Fruit fly (Drosophila melanogaster) whole organism, embryonic: ENCODE measurements around the gene sit.

Experiments
- Atf6 ChIP-seq: fragments of 200-800 bp; sonication (Bioruptor generic); IDR thresholded peaks from 2 replicates; pipeline ENCODE4 v1.3.6; 2022; ENCODE audit warnings: missing biosample characterization, missing genetic modification characterization
- Awh ChIP-seq: fragments of 200-800 bp; sonication (Bioruptor generic); IDR thresholded peaks from 2 replicates; pipeline ENCODE4, ENCODE4 v1.3.6; 2022; ENCODE audit warnings: missing biosample characterization, missing genetic modification characterization
- B-H1 ChIP-seq: fragments of 200-800 bp; sonication (Bioruptor generic); IDR thresholded peaks from 3 replicates; pipeline ENCODE4 v1.3.6; 2022; ENCODE audit warnings: missing biosample characterization, missing genetic modification characterization
- Bteb2 ChIP-seq: fragments of 200-800 bp; sonication (Bioruptor generic); optimal IDR thresholded peaks from 2 replicates; lab custom pipeline; 2016; ENCODE audit warnings: missing biosample characterization, missing genetic modification characterization
- CG11695 ChIP-seq: fragments of 200-800 bp; sonication (Bioruptor generic); IDR thresholded peaks from 3 replicates; pipeline ENCODE4 v1.3.6; 2022; ENCODE audit warnings: missing biosample characterization, missing genetic modification characterization
- CG12744 ChIP-seq: fragments of 200-800 bp; sonication (Bioruptor generic); optimal IDR thresholded peaks from 2 replicates; lab custom pipeline; 2016; ENCODE audit warnings: missing biosample characterization, missing genetic modification characterization
- CG13424 ChIP-seq: fragments of 200-800 bp; sonication (Bioruptor generic); optimal IDR thresholded peaks from 2 replicates; lab custom pipeline; 2019; ENCODE audit warnings: missing biosample characterization, mild to moderate bottlenecking, missing genetic modification characterization, moderate library complexity
- CG14050 ChIP-seq: fragments of 200-800 bp; sonication (Bioruptor generic); IDR thresholded peaks from 3 replicates; pipeline ENCODE4 v1.3.6; 2022; ENCODE audit warnings: missing biosample characterization, missing genetic modification characterization
- CG1602 ChIP-seq: fragments of 200-800 bp; sonication (Bioruptor generic); optimal IDR thresholded peaks from 3 replicates; lab custom pipeline; 2016; ENCODE audit warnings: missing biosample characterization, missing genetic modification characterization
- CG18011 ChIP-seq: fragments of 200-800 bp; sonication (Bioruptor generic); optimal IDR thresholded peaks from 2 replicates; lab custom pipeline; 2017; ENCODE audit warnings: missing biosample characterization, missing genetic modification characterization, mild to moderate bottlenecking, moderate library complexity, missing genotype
- CG18599 ChIP-seq: fragments of 200-800 bp; sonication (Bioruptor generic); optimal IDR thresholded peaks from 3 replicates; lab custom pipeline; 2017; ENCODE audit warnings: missing biosample characterization, missing genetic modification characterization, mild to moderate bottlenecking, moderate library complexity, missing genetic modification reagents
- CG2678 ChIP-seq: fragments of 200-800 bp; sonication (Bioruptor generic); optimal IDR thresholded peaks from 3 replicates; lab custom pipeline; 2019; ENCODE audit warnings: missing biosample characterization, mild to moderate bottlenecking, missing genetic modification characterization, moderate library complexity
- CG3065 ChIP-seq: fragments of 200-800 bp; sonication (Bioruptor generic); optimal IDR thresholded peaks from 2 replicates; lab custom pipeline; 2016; ENCODE audit warnings: missing biosample characterization, missing genetic modification characterization
- CG32532 ChIP-seq: fragments of 200-800 bp; sonication (Bioruptor generic); IDR thresholded peaks from 2 replicates; pipeline ENCODE4 v1.3.6; 2022; ENCODE audit warnings: missing biosample characterization, missing genetic modification characterization
- CG34376 ChIP-seq: fragments of 200-800 bp; sonication (Bioruptor generic); optimal IDR thresholded peaks from 2 replicates; lab custom pipeline; 2018; ENCODE audit warnings: missing biosample characterization, mild to moderate bottlenecking, missing genetic modification characterization
- CG43689 ChIP-seq: fragments of 200-800 bp; sonication (Bioruptor generic); IDR thresholded peaks from 2 replicates; pipeline ENCODE4 v1.3.6; 2022; ENCODE audit warnings: missing biosample characterization, missing genetic modification characterization
- CG4854 ChIP-seq: fragments of 200-800 bp; sonication (Bioruptor generic); optimal IDR thresholded peaks from 2 replicates; lab custom pipeline; 2016; ENCODE audit warnings: missing biosample characterization, missing genetic modification characterization, inconsistent platforms
- CG6272 ChIP-seq: fragments of 200-800 bp; sonication (Bioruptor generic); IDR thresholded peaks from 2 replicates; pipeline ENCODE4 v1.3.6; 2022; ENCODE audit warnings: missing biosample characterization, missing genetic modification characterization
- CG6854 ChIP-seq: fragments of 200-800 bp; sonication (Bioruptor generic); optimal IDR thresholded peaks from 3 replicates; lab custom pipeline; 2017; ENCODE audit warnings: missing biosample characterization, mild to moderate bottlenecking, missing genetic modification characterization
- CG7372 ChIP-seq: fragments of 200-800 bp; sonication (Bioruptor generic); IDR thresholded peaks from 2 replicates; pipeline ENCODE4 v1.3.6; 2022; ENCODE audit warnings: missing biosample characterization, missing genetic modification characterization
- CG7556 ChIP-seq: fragments of 200-800 bp; sonication (Bioruptor generic); optimal IDR thresholded peaks from 2 replicates; lab custom pipeline; 2017; ENCODE audit warnings: missing biosample characterization, mild to moderate bottlenecking, missing genetic modification characterization
- CG7839 ChIP-seq: fragments of 200-800 bp; sonication (Bioruptor generic); optimal IDR thresholded peaks from 3 replicates; lab custom pipeline; 2018; ENCODE audit warnings: missing biosample characterization, mild to moderate bottlenecking, missing genetic modification characterization, moderate library complexity
- CG8765 ChIP-seq: fragments of 200-800 bp; sonication (Bioruptor generic); IDR thresholded peaks from 2 replicates; pipeline ENCODE4 v1.3.6; 2022; ENCODE audit warnings: missing biosample characterization, missing genetic modification characterization
- CG8944 ChIP-seq: fragments of 200-800 bp; sonication (Bioruptor generic); optimal IDR thresholded peaks from 3 replicates; lab custom pipeline; 2016; ENCODE audit warnings: missing biosample characterization, missing genetic modification characterization
- Dad ChIP-seq: fragments of 200-800 bp; sonication (Bioruptor generic); optimal IDR thresholded peaks from 3 replicates; lab custom pipeline; 2016; ENCODE audit warnings: missing biosample characterization, missing genetic modification characterization
- Dek ChIP-seq: fragments of 200-800 bp; sonication (Bioruptor generic); optimal IDR thresholded peaks from 3 replicates; lab custom pipeline; 2019; ENCODE audit warnings: missing biosample characterization, mild to moderate bottlenecking, missing genetic modification characterization, moderate library complexity
- Fer1 ChIP-seq: fragments of 200-800 bp; sonication (Bioruptor generic); optimal IDR thresholded peaks from 2 replicates; lab custom pipeline; 2017; ENCODE audit warnings: missing biosample characterization, mild to moderate bottlenecking, missing genetic modification characterization
- Fer2 ChIP-seq: fragments of 200-800 bp; sonication (Bioruptor generic); optimal IDR thresholded peaks from 2 replicates; lab custom pipeline; 2018; ENCODE audit warnings: missing biosample characterization, mild to moderate bottlenecking, missing genetic modification characterization, moderate library complexity
- H15 ChIP-seq: fragments of 200-800 bp; sonication (Bioruptor generic); IDR thresholded peaks from 3 replicates; pipeline ENCODE4 v1.3.6; 2022; ENCODE audit warnings: missing biosample characterization, missing genetic modification characterization
- Jarid2 ChIP-seq: fragments of 200-800 bp; sonication (Bioruptor generic); optimal IDR thresholded peaks from 3 replicates; lab custom pipeline; 2017; ENCODE audit warnings: mild to moderate bottlenecking, missing biosample characterization, missing genetic modification reagents, missing genetic modification characterization
- Med ChIP-seq: fragments of 200-800 bp; sonication (Bioruptor generic); peaks from one replicate; lab custom pipeline; 2016; ENCODE audit warnings: missing biosample characterization, missing genetic modification characterization, mild to moderate bottlenecking, inconsistent platforms, moderate library complexity
- Opbp ChIP-seq: fragments of 200-800 bp; sonication (Bioruptor generic); IDR thresholded peaks from 3 replicates; pipeline ENCODE4 v1.3.6; 2022; ENCODE audit warnings: missing biosample characterization, missing genetic modification characterization; ENCODE audit not compliant: partially characterized antibody
- Optix ChIP-seq: fragments of 200-800 bp; sonication (Bioruptor generic); IDR thresholded peaks from 3 replicates; pipeline ENCODE4 v1.3.6; 2022; ENCODE audit warnings: missing biosample characterization, missing genetic modification characterization
- az2 ChIP-seq: fragments of 200-800 bp; sonication (Bioruptor generic); optimal IDR thresholded peaks from 3 replicates; lab custom pipeline; 2016; ENCODE audit warnings: missing biosample characterization, missing genetic modification characterization
- emc ChIP-seq: fragments of 200-800 bp; sonication (Bioruptor generic); optimal IDR thresholded peaks from 2 replicates; lab custom pipeline; 2016; ENCODE audit warnings: missing biosample characterization, missing genetic modification characterization
- ems ChIP-seq: fragments of 200-800 bp; sonication (Bioruptor generic); optimal IDR thresholded peaks from 3 replicates; lab custom pipeline; 2016; ENCODE audit warnings: missing biosample characterization, missing genetic modification characterization
- fd102C ChIP-seq: fragments of 200-800 bp; sonication (Bioruptor generic); optimal IDR thresholded peaks from 2 replicates; lab custom pipeline; 2018; ENCODE audit warnings: missing biosample characterization, mild to moderate bottlenecking, missing genetic modification characterization, moderate library complexity
- gsb ChIP-seq: fragments of 200-800 bp; sonication (Bioruptor generic); IDR thresholded peaks from 2 replicates; pipeline ENCODE4 v1.3.6; 2022; ENCODE audit warnings: missing biosample characterization, missing genetic modification characterization
- kay ChIP-seq: fragments of 200-800 bp; sonication (Bioruptor generic); optimal IDR thresholded peaks from 2 replicates; lab custom pipeline; 2016; ENCODE audit warnings: missing biosample characterization, missing genetic modification characterization
- maf-S ChIP-seq: fragments of 200-800 bp; sonication (Bioruptor generic); optimal IDR thresholded peaks from 2 replicates; lab custom pipeline; 2016; ENCODE audit warnings: missing biosample characterization, missing genetic modification characterization
- oc ChIP-seq: fragments of 200-800 bp; sonication (Bioruptor generic); optimal IDR thresholded peaks from 2 replicates; lab custom pipeline; 2018; ENCODE audit warnings: missing biosample characterization, mild to moderate bottlenecking, missing genetic modification characterization, moderate library complexity
- pho ChIP-seq: fragments of 200-800 bp; sonication (Bioruptor generic); optimal IDR thresholded peaks from 2 replicates; lab custom pipeline; 2016; ENCODE audit warnings: missing biosample characterization, missing genetic modification characterization
- slp2 ChIP-seq: fragments of 200-800 bp; sonication (Bioruptor generic); optimal IDR thresholded peaks from 2 replicates; lab custom pipeline; 2016; ENCODE audit warnings: missing biosample characterization, missing genetic modification characterization
- sr ChIP-seq: fragments of 200-800 bp; sonication (Bioruptor generic); IDR thresholded peaks from 3 replicates; pipeline ENCODE4 v1.3.6; 2022; ENCODE audit warnings: missing biosample characterization, missing genetic modification characterization
- ssp ChIP-seq: fragments of 200-800 bp; sonication (Bioruptor generic); IDR thresholded peaks from 2 replicates; pipeline ENCODE4 v1.3.6; 2022; ENCODE audit warnings: missing biosample characterization, missing genetic modification characterization
- tna ChIP-seq: fragments of 200-800 bp; sonication (Bioruptor generic); IDR thresholded peaks from 2 replicates; pipeline ENCODE4 v1.3.6; 2022; ENCODE audit warnings: missing biosample characterization, missing genetic modification characterization; ENCODE audit not compliant: partially characterized antibody
- trem ChIP-seq: fragments of 200-800 bp; optimal IDR thresholded peaks from 3 replicates; lab custom pipeline; 2019; ENCODE audit warnings: missing biosample characterization, mild to moderate bottlenecking, missing genetic modification characterization, moderate library complexity
- trh ChIP-seq: fragments of 200-800 bp; sonication (Bioruptor generic); optimal IDR thresholded peaks from 2 replicates; lab custom pipeline; 2016; ENCODE audit warnings: missing biosample characterization, missing genetic modification characterization
- usp ChIP-seq: fragments of >200 bp; optimal IDR thresholded peaks from 2 replicates; lab custom pipeline; 2017; ENCODE audit warnings: missing biosample characterization, missing genetic modification characterization
- vvl ChIP-seq: fragments of 200-800 bp; sonication (Bioruptor generic); IDR thresholded peaks from 2 replicates; pipeline ENCODE4 v1.3.6; 2022; ENCODE audit warnings: missing biosample characterization, missing genetic modification characterization
- wek ChIP-seq: fragments of 200-800 bp; sonication (Bioruptor generic); optimal IDR thresholded peaks from 3 replicates; lab custom pipeline; 2018; ENCODE audit warnings: missing biosample characterization, mild to moderate bottlenecking, missing genetic modification characterization, moderate library complexity
- yki ChIP-seq: fragments of >200 bp; optimal IDR thresholded peaks from 3 replicates; lab custom pipeline; 2018

sit gene

DNA sequence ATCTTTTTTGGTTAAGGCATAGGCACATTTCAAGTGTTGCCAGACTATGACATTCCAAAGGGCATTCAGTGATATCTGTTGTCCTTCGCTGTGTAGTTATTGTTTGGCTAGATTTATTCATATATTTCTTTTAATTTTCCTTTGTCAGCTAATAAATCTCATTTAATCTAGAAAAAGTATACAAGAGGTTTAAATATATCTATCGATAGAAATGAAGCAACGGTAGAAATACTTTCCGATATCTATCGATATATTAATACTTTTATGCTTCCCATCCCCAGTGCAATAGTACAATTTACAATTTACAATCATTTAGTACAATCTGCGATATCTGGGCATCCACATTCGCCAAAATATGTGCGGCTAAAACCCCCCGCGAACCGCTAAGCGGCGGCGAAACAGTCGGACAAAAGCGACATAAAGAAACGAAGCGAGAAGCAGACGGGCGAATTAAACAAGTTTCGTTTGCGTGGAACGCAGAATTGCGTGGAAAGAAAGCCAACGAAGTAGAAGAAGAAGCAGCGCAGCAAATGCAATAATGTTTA is 25.1 kb upstream of the sit start, which contains the start of gene Efa6 (continued):
- TF ChIP-seq maf-S (peak; percentile 48), CG18599 (GFP tag; lab: Kevin White, UChicago) (no peak), ssp (GFP tag; lab: Robert Waterston, UW) (0 out of 2 replicates have a peak, but pooled peaks have one; percentile 9), pho (GFP tag; lab: Kevin White, UChicago) (no peak), oc (tag; lab: Kevin White, UChicago) (no peak), Fer1 (GFP tag; lab: Kevin White, UChicago) (peak; percentile 40), CG12744 (GFP tag; lab: Kevin White, UChicago) (no peak), CG7372 (GFP tag; lab: Robert Waterston, UW) (no peak), B-H1 (GFP tag; lab: Robert Waterston, UW) (no peak), emc (GFP tag; lab: Kevin White, UChicago) (no peak), wek (no peak), CG32532 (GFP tag; lab: Robert Waterston, UW) (no peak; the same call in 1 of the 2 replicates), CG43689 (GFP tag; lab: Robert Waterston, UW) (no peak), CG1602 (GFP tag; lab: Kevin White, UChicago) (peak; percentile 31), Fer2 (no peak), CG6272 (GFP tag; lab: Robert Waterston, UW) (0 out of 2 replicates have a peak, but pooled peaks have one; percentile 5), Jarid2 (GFP tag; lab: Kevin White, UChicago) (peak; percentile 93), trh (GFP tag; lab: Kevin White, UChicago) (peak; percentile 47), Optix (GFP tag; lab: Robert Waterston, UW) (no peak), Opbp (peak; percentile 86; the same call in 1 of the 3 replicates), az2 (GFP tag; lab: Kevin White, UChicago) (peak; percentile 26), ems (GFP tag; lab: Kevin White, UChicago) (peak; percentile 15), gsb (no peak), slp2 (GFP tag; lab: Kevin White, UChicago) (no peak), Dek (tag; lab: Kevin White, UChicago) (peak; percentile 37), CG2678 (tag; lab: Kevin White, UChicago) (peak; percentile 55), sr (no peak), CG7839 (tag; lab: Kevin White, UChicago) (peak; percentile 46), vvl (GFP tag; lab: Robert Waterston, UW) (no peak; the same call in 1 of the 2 replicates), CG34376 (GFP tag; lab: Kevin White, UChicago) (peak; percentile 65), usp (GFP tag; lab: Kevin White, UChicago) (no peak), Dad (GFP tag; lab: Kevin White, UChicago) (peak; percentile 14), Med (GFP tag; lab: Kevin White, UChicago) (peak; percentile 87), Bteb2 (GFP tag; lab: Kevin White, UChicago) (peak; percentile 30), CG3065 (GFP tag; lab: Kevin White, UChicago) (no peak), CG8765 (no peak), CG18011 (peak; percentile 25), CG4854 (GFP tag; lab: Kevin White, UChicago) (peak; percentile 32), CG14050 (no peak), Atf6 (GFP tag; lab: Robert Waterston, UW) (0 out of 2 replicates have a peak, but pooled peaks have one; percentile 45), tna (peak; percentile 70), trem (tag; lab: Kevin White, UChicago) (peak; percentile 84), H15 (GFP tag; lab: Robert Waterston, UW) (no peak), Awh (GFP tag; lab: Robert Waterston, UW) (no peak), CG6854 (GFP tag; lab: Kevin White, UChicago) (no peak), yki (no peak), CG11695 (no peak), CG7556 (peak; percentile 21), CG8944 (GFP tag; lab: Kevin White, UChicago) (no peak), fd102C (no peak), CG13424 (peak; percentile 57), kay (no peak)
